Fruit fly (Drosophila melanogaster): ENCODE measurements around the gene CG13293.
A peak's percentile ranks its signal among the peaks of the same experiment; 100 is the strongest.

CG13293 gene

dm6 chr3L:6108264-6109060 lies 25.8 kb downstream of the CG13293 start (continued):
- TF ChIP-seq H2.0 (GFP tag; IDR thresholded peaks at IDR 0.05) (no peak), CG2875 (GFP tag; optimal IDR thresholded peaks at IDR 0.05) (no peak), scrt (GFP tag; optimal IDR thresholded peaks at IDR 0.05) (no peak), zfh1 (GFP tag; IDR thresholded peaks at IDR 0.05) (no peak), NC2β (GFP tag; optimal IDR thresholded peaks at IDR 0.05) (no peak), CG10462 (GFP tag; optimal IDR thresholded peaks at IDR 0.05) (no peak), maf-S (GFP tag; optimal IDR thresholded peaks at IDR 0.05) (no peak), CG33557 (GFP tag; optimal IDR thresholded peaks at IDR 0.05) (no peak), Sox102F (GFP tag; optimal IDR thresholded peaks at IDR 0.05) (peak; percentile 8), pfk (GFP tag; optimal IDR thresholded peaks at IDR 0.05) (no peak), CG12942 (GFP tag; optimal IDR thresholded peaks at IDR 0.05) (no peak), HLH3B (GFP tag; IDR thresholded peaks at IDR 0.05) (no peak), CG4820 (GFP tag; optimal IDR thresholded peaks at IDR 0.05) (no peak), Mad (GFP tag; optimal IDR thresholded peaks at IDR 0.05) (no peak), sqz (GFP tag; optimal IDR thresholded peaks at IDR 0.05) (no peak), CG1233 (GFP tag; optimal IDR thresholded peaks at IDR 0.05) (no peak), CG11560 (tag; IDR thresholded peaks at IDR 0.05) (no peak), CG14441 (GFP tag; IDR thresholded peaks at IDR 0.05) (no peak), grn (GFP tag; optimal IDR thresholded peaks at IDR 0.05) (no peak), CG10366 (GFP tag; IDR thresholded peaks at IDR 0.05) (no peak), tna (GFP tag; IDR thresholded peaks at IDR 0.05; ENCODE audit: partially characterized antibody) (no peak), MESR4 (GFP tag; optimal IDR thresholded peaks at IDR 0.05) (no peak), CG15011 (GFP tag; optimal IDR thresholded peaks at IDR 0.05) (no peak), CG7839 (tag; optimal IDR thresholded peaks at IDR 0.05) (peak; percentile 19), CG16813 (GFP tag; IDR thresholded peaks at IDR 0.05; ENCODE audit: partially characterized antibody) (no peak), CG8290 (GFP tag; optimal IDR thresholded peaks at IDR 0.05) (no peak), CG8290 (tag; optimal IDR thresholded peaks at IDR 0.05) (no peak), p53 (GFP tag; optimal IDR thresholded peaks at IDR 0.05) (no peak), CkIIα-i1 (GFP tag; IDR thresholded peaks at IDR 0.05) (no peak), CG6254 (GFP tag; optimal IDR thresholded peaks at IDR 0.05) (no peak), mam (GFP tag; optimal IDR thresholded peaks at IDR 0.05) (no peak), D19B (GFP tag; optimal IDR thresholded peaks at IDR 0.05) (no peak), CG10147 (GFP tag; optimal IDR thresholded peaks at IDR 0.05) (no peak), chif (GFP tag; optimal IDR thresholded peaks at IDR 0.05) (no peak), CG3163 (GFP tag; optimal IDR thresholded peaks at IDR 0.05) (no peak), CrebB (tag; optimal IDR thresholded peaks at IDR 0.05) (no peak), zen2 (GFP tag; IDR thresholded peaks at IDR 0.05; ENCODE audit: partially characterized antibody) (no peak), CG13775 (GFP tag; optimal IDR thresholded peaks at IDR 0.05) (no peak), CG3726 (GFP tag; IDR thresholded peaks at IDR 0.05) (no peak), pb (GFP tag; optimal IDR thresholded peaks at IDR 0.05) (no peak), CG9609 (GFP tag; optimal IDR thresholded peaks at IDR 0.05) (no peak), CoRest (tag; optimal IDR thresholded peaks at IDR 0.05) (no peak), CG2202 (tag; optimal IDR thresholded peaks at IDR 0.05) (no peak), Oaz (GFP tag; IDR thresholded peaks at IDR 0.05) (no peak), Sox100B (GFP tag; optimal IDR thresholded peaks at IDR 0.05) (peak; percentile 44), CG12391 (tag; optimal IDR thresholded peaks at IDR 0.05) (peak; percentile 38), esg (GFP tag; conservative IDR thresholded peaks at IDR 0.05) (no peak), CG1602 (GFP tag; optimal IDR thresholded peaks at IDR 0.05) (no peak), CG1792 (GFP tag; optimal IDR thresholded peaks at IDR 0.05) (no peak), CG12744 (GFP tag; optimal IDR thresholded peaks at IDR 0.05) (no peak), Rfx (GFP tag; IDR thresholded peaks at IDR 0.05) (no peak)
